Worm (Caenorhabditis elegans): ENCODE data around the gene M28.10.

The M28.10 gene

ce11 chrII:10656395-10656794 lies 9.1 kb downstream of the M28.10 start:
- peak; percentile 69 for TF ChIP-seq pqm-1 (tag; optimal IDR thresholded peaks at IDR 0.05)
- no peak for TF ChIP-seq ctbp-1 (GFP tag; IDR thresholded peaks at IDR 0.05)
- TF ChIP-seq dve-1 (tag; optimal IDR thresholded peaks at IDR 0.05; ENCODE audit: insufficient read depth), result peak; percentile 18
- peak; percentile 46 for TF ChIP-seq nhr-28 (tag; optimal IDR thresholded peaks at IDR 0.05)

ce11 chrII:10657632-10658108 lies 10.4 kb downstream of the M28.10 start, which contains the start of gene lact-3:
TSS of gene lact-3 (minus strand) at chrII:10657682.
- TF ChIP-seq attf-4 (tag; optimal IDR thresholded peaks at IDR 0.05) (no peak), zfp-2 (tag; optimal IDR thresholded peaks at IDR 0.05) (no peak), ztf-11 (tag; optimal IDR thresholded peaks at IDR 0.05) (no peak), dmd-9 (GFP tag; IDR thresholded peaks at IDR 0.05) (no peak), hlh-11 (tag; optimal IDR thresholded peaks at IDR 0.05) (peak; percentile 21), unc-130 (GFP tag; optimal IDR thresholded peaks at IDR 0.05) (no peak), F26F4.8 (GFP tag; conservative IDR thresholded peaks at IDR 0.05) (0 out of 2 replicates have a peak, but pooled peaks have one; percentile 40), Y75B8A.6 (GFP tag; IDR thresholded peaks at IDR 0.05) (no peak), ceh-28 (tag; optimal IDR thresholded peaks at IDR 0.05) (no peak), dve-1 (tag; optimal IDR thresholded peaks at IDR 0.05; ENCODE audit: insufficient read depth) (no peak), sdz-12 (GFP tag; optimal IDR thresholded peaks at IDR 0.05) (no peak), mdt-29 (GFP tag; IDR thresholded peaks at IDR 0.05) (no peak), unc-62 (GFP tag; optimal IDR thresholded peaks at IDR 0.05 in 1 of 2) (peak in 1 of 2 experiments; percentile 3), unc-62 (tag; optimal IDR thresholded peaks at IDR 0.05) (no peak), fos-1 (tag; optimal IDR thresholded peaks at IDR 0.05) (no peak), mes-2 (tag; optimal IDR thresholded peaks at IDR 0.05; ENCODE audit: poor library complexity, severe bottlenecking) (peak; percentile 57), ceh-32 (tag; optimal IDR thresholded peaks at IDR 0.05; ENCODE audit: poor library complexity) (no peak), zip-11 (GFP tag; IDR thresholded peaks at IDR 0.05) (no peak), nhr-102 (tag; optimal IDR thresholded peaks at IDR 0.05) (no peak), mxl-2 (GFP tag; conservative IDR thresholded peaks at IDR 0.05) (no peak), nhr-42 (GFP tag; IDR thresholded peaks at IDR 0.05) (peak; percentile 49; the same call in 1 of the 2 replicates), lin-13 (GFP tag; optimal IDR thresholded peaks at IDR 0.05) (no peak), nhr-48 (tag; optimal IDR thresholded peaks at IDR 0.05) (no peak), F10B5.3 (tag; optimal IDR thresholded peaks at IDR 0.05) (no peak), dpl-1 (GFP tag; optimal IDR thresholded peaks at IDR 0.05) (no peak), lin-39 (tag; optimal IDR thresholded peaks at IDR 0.05) (no peak), daf-19 (GFP tag; conservative IDR thresholded peaks at IDR 0.05) (no peak), aly-2 (tag; optimal IDR thresholded peaks at IDR 0.05) (no peak), php-3 (GFP tag; IDR thresholded peaks at IDR 0.05) (peak; percentile 51; the same call in 1 of the 2 replicates), madf-5 (GFP tag; IDR thresholded peaks at IDR 0.05) (no peak), skn-1 (tag; optimal IDR thresholded peaks at IDR 0.05) (no peak), aha-1 (tag) (no peak), nhr-77 (tag; optimal IDR thresholded peaks at IDR 0.05) (no peak), jun-1 (tag; optimal IDR thresholded peaks at IDR 0.05) (no peak), ztf-7 (tag; optimal IDR thresholded peaks at IDR 0.05) (no peak), ceh-82 (tag; optimal IDR thresholded peaks at IDR 0.05) (no peak), Y48G9A.11 (GFP tag; IDR thresholded peaks at IDR 0.05) (peak; percentile 40), ces-1 (GFP tag; optimal IDR thresholded peaks at IDR 0.05) (no peak), lsy-2 (tag; optimal IDR thresholded peaks at IDR 0.05) (no peak), arid-1 (GFP tag; conservative IDR thresholded peaks at IDR 0.05) (no peak), T20F7.1 (GFP tag; optimal IDR thresholded peaks at IDR 0.05) (no peak), ceh-44 (GFP tag; IDR thresholded peaks at IDR 0.05) (no peak), duxl-1 (tag; optimal IDR thresholded peaks at IDR 0.05; ENCODE audit: poor library complexity) (no peak), nhr-28 (tag; optimal IDR thresholded peaks at IDR 0.05) (peak; percentile 65), spr-1 (tag; optimal IDR thresholded peaks at IDR 0.05) (no peak), pqm-1 (tag; optimal IDR thresholded peaks at IDR 0.05) (peak; percentile 14), zag-1 (tag; optimal IDR thresholded peaks at IDR 0.05) (no peak), ama-1 (optimal IDR thresholded peaks at IDR 0.05) (peak; percentile 58), nhr-41 (GFP tag; IDR thresholded peaks at IDR 0.05) (no peak)
